Worm (Caenorhabditis elegans) whole organism, L4 larva: ENCODE results near the gene C09F12.2.
A peak's percentile ranks its signal among the peaks of the same experiment; 100 is the strongest.

Experiments used
- D1046.2 ChIP-seq: fragments of 200-800 bp; sonication (Bioruptor generic); IDR thresholded peaks from 2 replicates; pipeline ENCODE4 v1.3.6; 2022; ENCODE audit warnings: missing genetic modification characterization, missing compliant biosample characterization
- T20F7.1 ChIP-seq: fragments of 200-800 bp; sonication (Bioruptor generic); optimal IDR thresholded peaks from 2 replicates; lab custom pipeline; 2018; ENCODE audit warnings: mild to moderate bottlenecking, missing genetic modification characterization, missing compliant biosample characterization
- Y48G9A.11 ChIP-seq: fragments of 200-800 bp; sonication (Bioruptor generic); IDR thresholded peaks from 2 replicates; pipeline ENCODE4 v1.3.6; 2022; ENCODE audit warnings: missing genetic modification reagents, missing genetic modification characterization, missing compliant biosample characterization
- ZK337.2 ChIP-seq: fragments of 200-800 bp; sonication (Bioruptor generic); IDR thresholded peaks from 2 replicates; pipeline ENCODE4 v1.3.6; 2022; ENCODE audit warnings: missing genetic modification reagents, missing genetic modification characterization, missing compliant biosample characterization
- ZK546.5 ChIP-seq, 2 experiments: sonication (generic microtip); optimal IDR thresholded peaks; 2 replicates each; lab custom pipeline; 2017; ENCODE audit warnings: missing biosample characterization in 2 of 2, missing genetic modification characterization in 2 of 2
- aha-1 ChIP-seq: fragments of 150-350 bp; peaks from one replicate; lab custom pipeline; 2014; ENCODE audit warnings: missing biosample characterization, missing genetic modification characterization
- arid-1 ChIP-seq: fragments of 200-800 bp; sonication (Bioruptor generic); conservative IDR thresholded peaks from 2 replicates; pipeline ENCODE4 v1.3.6; 2022; ENCODE audit warnings: missing genetic modification reagents, missing genetic modification characterization, missing compliant biosample characterization
- ceh-20 ChIP-seq: fragments of 200-800 bp; sonication (Bioruptor generic); IDR thresholded peaks from 2 replicates; pipeline ENCODE4 v1.3.6; 2022; ENCODE audit warnings: missing genetic modification reagents, missing genetic modification characterization, missing compliant biosample characterization
- ceh-28 ChIP-seq: fragments of 150-350 bp; optimal IDR thresholded peaks from 2 replicates; lab custom pipeline; 2014; ENCODE audit warnings: missing biosample characterization, missing genetic modification reagents, missing genetic modification characterization
- ceh-44 ChIP-seq: fragments of 200-800 bp; sonication (Bioruptor generic); IDR thresholded peaks from 2 replicates; pipeline ENCODE4 v1.3.6; 2022; ENCODE audit warnings: missing genetic modification reagents, missing genetic modification characterization, missing compliant biosample characterization
- ces-1 ChIP-seq: fragments of 150-350 bp; sonication (generic microtip); optimal IDR thresholded peaks from 4 replicates; lab custom pipeline; 2014; ENCODE audit warnings: missing biosample characterization, missing genetic modification reagents, missing genetic modification characterization
- ctbp-1 ChIP-seq: fragments of 200-800 bp; sonication (Bioruptor generic); IDR thresholded peaks from 2 replicates; pipeline ENCODE4 v1.3.6; 2022; ENCODE audit warnings: missing genetic modification reagents, missing genetic modification characterization, missing compliant biosample characterization
- daf-12 ChIP-seq: fragments of 150-350 bp; optimal IDR thresholded peaks from 2 replicates; lab custom pipeline; 2014; ENCODE audit warnings: missing biosample characterization, missing genetic modification reagents, missing genetic modification characterization
- daf-16 ChIP-seq, 3 experiments: sonication (generic microtip); optimal IDR thresholded peaks; 2 replicates each; lab custom pipeline; 2016 to 2017; ENCODE audit warnings: missing genetic modification characterization in 3 of 3, missing genetic modification reagents in 3 of 3, mild to moderate bottlenecking in 2 of 3, missing compliant biosample characterization in 2 of 3, missing biosample characterization in 1 of 3, moderate library complexity in 1 of 3
- dmd-6 ChIP-seq: fragments of 200-800 bp; sonication (Bioruptor generic); IDR thresholded peaks from 2 replicates; pipeline ENCODE4 v1.3.6; 2022; ENCODE audit warnings: missing genetic modification reagents, missing genetic modification characterization, missing compliant biosample characterization
- dmd-8 ChIP-seq: fragments of 200-800 bp; sonication (Bioruptor generic); IDR thresholded peaks from 2 replicates; pipeline ENCODE4 v1.3.6; 2022; ENCODE audit warnings: missing genetic modification characterization, missing compliant biosample characterization
- dmd-9 ChIP-seq: fragments of 200-800 bp; sonication (Bioruptor generic); IDR thresholded peaks from 2 replicates; pipeline ENCODE4 v1.3.6; 2022; ENCODE audit warnings: missing genetic modification reagents, missing genetic modification characterization, missing compliant biosample characterization
- dpl-1 ChIP-seq: fragments of 150-350 bp; optimal IDR thresholded peaks from 2 replicates; lab custom pipeline; 2014; ENCODE audit warnings: missing biosample characterization, missing genetic modification reagents, missing genetic modification characterization
- dve-1 ChIP-seq: sonication (generic microtip); optimal IDR thresholded peaks from 2 replicates; lab custom pipeline; 2017; ENCODE audit warnings: antibody characterized with exemption, mild to moderate bottlenecking, missing genetic modification characterization, missing compliant biosample characterization; ENCODE audit not compliant: insufficient read depth
- egl-27 ChIP-seq: sonication (generic microtip); optimal IDR thresholded peaks from 3 replicates; lab custom pipeline; 2017; ENCODE audit warnings: missing biosample characterization, missing genetic modification reagents, missing genetic modification characterization
- fos-1 ChIP-seq: fragments of 150-350 bp; optimal IDR thresholded peaks from 2 replicates; lab custom pipeline; 2014; ENCODE audit warnings: missing biosample characterization, missing genetic modification characterization
- hif-1 ChIP-seq, 2 experiments: sonication (generic microtip); optimal IDR thresholded peaks; 2 replicates each; lab custom pipeline; 2016 to 2017; ENCODE audit warnings: missing compliant biosample characterization in 2 of 2, missing genetic modification characterization in 2 of 2, missing genetic modification reagents in 2 of 2, missing genotype in 2 of 2, mild to moderate bottlenecking in 1 of 2
- hlh-11 ChIP-seq: fragments of 200-800 bp; sonication (Bioruptor generic); optimal IDR thresholded peaks from 2 replicates; lab custom pipeline; 2018; ENCODE audit warnings: mild to moderate bottlenecking, missing genetic modification characterization, missing compliant biosample characterization
- hlh-30 ChIP-seq: sonication (generic microtip); optimal IDR thresholded peaks from 2 replicates; lab custom pipeline; 2017; ENCODE audit warnings: antibody characterized with exemption, mild to moderate bottlenecking, missing genetic modification characterization, missing compliant biosample characterization; ENCODE audit not compliant: insufficient read depth
- jun-1 ChIP-seq: fragments of 150-350 bp; optimal IDR thresholded peaks from 2 replicates; lab custom pipeline; 2014; ENCODE audit warnings: missing biosample characterization, missing genetic modification reagents, missing genetic modification characterization
- lin-1 ChIP-seq: fragments of 200-800 bp; sonication (Bioruptor generic); IDR thresholded peaks from 2 replicates; pipeline ENCODE4 v1.3.6; 2022; ENCODE audit warnings: missing genetic modification reagents, missing genetic modification characterization, missing compliant biosample characterization
- lin-15B ChIP-seq: fragments of 150-350 bp; sonication (generic microtip); optimal IDR thresholded peaks from 3 replicates; lab custom pipeline; 2014; ENCODE audit warnings: missing biosample characterization, missing genetic modification characterization
- lir-3 ChIP-seq: sonication (generic microtip); optimal IDR thresholded peaks from 2 replicates; lab custom pipeline; 2016; ENCODE audit warnings: mild to moderate bottlenecking, missing genetic modification characterization, missing compliant biosample characterization
- madf-5 ChIP-seq, 2 experiments: fragments of 200-800 bp; sonication (Bioruptor generic); IDR thresholded peaks; 2 replicates each; pipeline ENCODE4 v1.3.6; 2022; ENCODE audit warnings: missing compliant biosample characterization in 2 of 2, missing genetic modification characterization in 2 of 2
- mep-1 ChIP-seq: fragments of 150-350 bp; sonication (generic microtip); optimal IDR thresholded peaks from 3 replicates; lab custom pipeline; 2014; ENCODE audit warnings: missing biosample characterization, missing genetic modification characterization
- mes-2 ChIP-seq: sonication (generic microtip); optimal IDR thresholded peaks from 2 replicates; lab custom pipeline; 2016; ENCODE audit warnings: missing genotype, mild to moderate bottlenecking, missing genetic modification characterization, missing compliant biosample characterization; ENCODE audit not compliant: poor library complexity, severe bottlenecking
- mxl-2 ChIP-seq: fragments of 200-800 bp; sonication (Bioruptor generic); conservative IDR thresholded peaks from 2 replicates; pipeline ENCODE4 v1.3.6; 2022; ENCODE audit warnings: missing genetic modification reagents, missing genetic modification characterization, missing compliant biosample characterization
- nhr-111 ChIP-seq: fragments of 200-800 bp; sonication (Bioruptor generic); optimal IDR thresholded peaks from 2 replicates; lab custom pipeline; 2018; ENCODE audit warnings: mild to moderate bottlenecking, missing genetic modification characterization, missing compliant biosample characterization
- nhr-25 ChIP-seq: sonication (generic microtip); optimal IDR thresholded peaks from 2 replicates; lab custom pipeline; 2017; ENCODE audit warnings: missing genetic modification characterization, mild to moderate bottlenecking, missing compliant biosample characterization, antibody characterized with exemption, moderate library complexity, borderline replicate concordance; ENCODE audit not compliant: insufficient read depth
- nhr-28 ChIP-seq: fragments of 150-350 bp; optimal IDR thresholded peaks from 2 replicates; lab custom pipeline; 2014; ENCODE audit warnings: missing biosample characterization, missing genetic modification characterization
- nhr-42 ChIP-seq: fragments of 200-800 bp; sonication (Bioruptor generic); IDR thresholded peaks from 2 replicates; pipeline ENCODE4 v1.3.6; 2022; ENCODE audit warnings: missing genetic modification characterization, missing compliant biosample characterization
- nhr-48 ChIP-seq: sonication (generic microtip); optimal IDR thresholded peaks from 2 replicates; lab custom pipeline; 2016; ENCODE audit warnings: mild to moderate bottlenecking, missing genetic modification characterization, missing compliant biosample characterization
- nhr-77 ChIP-seq: fragments of 150-350 bp; optimal IDR thresholded peaks from 2 replicates; lab custom pipeline; 2014; ENCODE audit warnings: missing biosample characterization, missing genetic modification characterization
- pha-4 ChIP-seq, 2 experiments: fragments of 150-350 bp in 1 of 2; fragments of 200-800 bp in 1 of 2; sonication (Bioruptor generic) in 1 of 2; IDR thresholded peaks in 1 of 2; optimal IDR thresholded peaks in 1 of 2; 2 replicates each; pipeline versions ENCODE4 v1.3.6 to Lab custom; 2014 to 2022; ENCODE audit warnings: missing genetic modification characterization in 2 of 2, missing genetic modification reagents in 2 of 2, missing biosample characterization in 1 of 2, missing compliant biosample characterization in 1 of 2
- php-3 ChIP-seq: fragments of 200-800 bp; sonication (Bioruptor generic); IDR thresholded peaks from 2 replicates; pipeline ENCODE4 v1.3.6; 2022; ENCODE audit warnings: missing genetic modification reagents, missing genetic modification characterization, missing compliant biosample characterization
- pqm-1 ChIP-seq: sonication (generic microtip); optimal IDR thresholded peaks from 2 replicates; lab custom pipeline; 2017; ENCODE audit warnings: missing biosample characterization, missing genetic modification characterization
- saeg-2 ChIP-seq: fragments of 200-800 bp; sonication (Bioruptor generic); IDR thresholded peaks from 2 replicates; pipeline ENCODE4 v1.3.6; 2022; ENCODE audit warnings: missing genetic modification reagents, missing genetic modification characterization, missing compliant biosample characterization
- set-16 ChIP-seq: fragments of 200-800 bp; sonication (Bioruptor generic); IDR thresholded peaks from 2 replicates; pipeline ENCODE4 v1.3.6; 2022; ENCODE audit warnings: missing genetic modification reagents, missing genetic modification characterization, missing compliant biosample characterization
- tag-97 ChIP-seq: fragments of 200-800 bp; sonication (Bioruptor generic); IDR thresholded peaks from 2 replicates; pipeline ENCODE4 v1.3.6; 2022; ENCODE audit warnings: missing genetic modification characterization, missing compliant biosample characterization
- tra-1 ChIP-seq: fragments of 200-800 bp; sonication (Bioruptor generic); IDR thresholded peaks from 2 replicates; pipeline ENCODE4 v1.3.6; 2022; ENCODE audit warnings: missing genetic modification reagents, missing genetic modification characterization, missing compliant biosample characterization
- unc-39 ChIP-seq: sonication (generic microtip); optimal IDR thresholded peaks from 2 replicates; lab custom pipeline; 2017; ENCODE audit warnings: missing biosample characterization, missing genetic modification characterization
- zag-1 ChIP-seq: fragments of 150-350 bp; optimal IDR thresholded peaks from 2 replicates; lab custom pipeline; 2014; ENCODE audit warnings: missing biosample characterization, missing genetic modification characterization
- ztf-7 ChIP-seq: fragments of 150-350 bp; optimal IDR thresholded peaks from 2 replicates; lab custom pipeline; 2014; ENCODE audit warnings: missing biosample characterization, missing genetic modification characterization

The C09F12.2 gene

ce11 chrX:11047183-11047582 lies 6.5 kb upstream of the C09F12.2 start, which contains the start of gene clc-1:
clc-1 (plus strand) TSS chrX:11047446.
- TF ChIP-seq Y48G9A.11 (GFP tag; lab: Robert Waterston, UW) (no peak), lir-3 (tag; lab: Kevin White, UChicago) (no peak), aha-1 (tag; lab: Kevin White, UChicago) (no peak), pqm-1 (tag; lab: Kevin White, UChicago) (peak; percentile 97), saeg-2 (no peak), php-3 (GFP tag; lab: Robert Waterston, UW) (peak; percentile 57), nhr-77 (tag; lab: Kevin White, UChicago) (peak; percentile 46), ceh-28 (no peak), lin-15B (no peak), T20F7.1 (GFP tag; lab: Kevin White, UChicago) (peak; percentile 29), daf-16 (GFP tag; optimal IDR thresholded peaks at IDR 0.05; lab: Kevin White, UChicago) (peak in 1 of 2 experiments; percentile 37), daf-16 (tag; optimal IDR thresholded peaks at IDR 0.05; lab: Kevin White, UChicago) (peak; percentile 87), arid-1 (no peak), nhr-25 (no peak), mep-1 (tag; lab: Kevin White, UChicago) (peak; percentile 12), nhr-28 (peak; percentile 82), hlh-30 (tag; lab: Kevin White, UChicago) (peak; percentile 1), lin-1 (peak; percentile 51; the same call in 1 of the 2 replicates), dve-1 (tag; lab: Kevin White, UChicago) (peak; percentile 79), hif-1 (tag; optimal IDR thresholded peaks at IDR 0.05; lab: Kevin White, UChicago) (peak in 1 of 2 experiments; percentile 40), nhr-48 (peak; percentile 15), egl-27 (tag; lab: Kevin White, UChicago) (no peak), hlh-11 (tag; lab: Kevin White, UChicago) (peak; percentile 85), tra-1 (GFP tag; lab: Robert Waterston, UW) (peak; percentile 73; the same call in 1 of the 2 replicates), ceh-20 (GFP tag; lab: Robert Waterston, UW) (peak; percentile 21; the same call in 1 of the 2 replicates), daf-12 (tag; lab: Kevin White, UChicago) (no peak), ces-1 (no peak), dmd-6 (peak; percentile 93), fos-1 (tag; lab: Kevin White, UChicago) (peak; percentile 27)

DNA sequence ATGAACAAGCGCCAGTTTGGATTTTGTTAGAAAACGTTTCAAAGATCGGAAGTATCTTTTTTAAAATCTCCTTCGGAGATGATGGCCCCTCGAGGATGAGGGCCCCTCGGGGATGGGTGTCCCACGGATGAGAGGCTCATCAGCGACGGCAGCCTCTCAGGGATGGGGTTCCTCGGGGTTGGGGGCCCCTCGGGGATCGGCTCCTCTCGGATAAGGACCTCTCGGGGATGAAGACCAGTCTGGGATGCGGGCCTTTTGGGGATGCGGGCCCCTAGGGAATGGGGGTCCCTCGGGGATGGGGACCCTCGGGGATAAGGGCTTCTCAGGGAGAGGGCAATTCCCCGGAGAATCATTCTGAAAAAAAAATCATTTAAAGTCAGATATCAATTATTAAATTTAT lies 3.4 kb upstream of the C09F12.2 start:
- TF ChIP-seq mxl-2 (GFP tag; lab: Robert Waterston, UW) (no peak), aha-1 (tag; lab: Kevin White, UChicago) (peak; percentile 57), D1046.2 (GFP tag; lab: Robert Waterston, UW) (0 out of 2 replicates have a peak, but pooled peaks have one; percentile 12), unc-39 (tag; lab: Kevin White, UChicago) (no peak), set-16 (GFP tag; lab: Robert Waterston, UW) (peak; percentile 98), dmd-9 (no peak), jun-1 (tag; lab: Kevin White, UChicago) (no peak), egl-27 (tag; lab: Kevin White, UChicago) (no peak), nhr-42 (GFP tag; lab: Robert Waterston, UW) (no peak), nhr-111 (GFP tag; lab: Kevin White, UChicago) (no peak), mes-2 (tag; lab: Kevin White, UChicago) (no peak), ZK546.5 (tag; optimal IDR thresholded peaks at IDR 0.05; lab: Kevin White, UChicago) (no peak), ztf-7 (tag; lab: Kevin White, UChicago) (no peak), dmd-8 (GFP tag; lab: Robert Waterston, UW) (no peak), zag-1 (tag; lab: Kevin White, UChicago) (no peak), tag-97 (peak; percentile 61; the same call in 1 of the 2 replicates), madf-5 (GFP tag; IDR thresholded peaks at IDR 0.05; lab: Robert Waterston, UW) (no peak), ceh-44 (GFP tag; lab: Robert Waterston, UW) (no peak), ctbp-1 (no peak), pha-4 (GFP tag; IDR thresholded peaks at IDR 0.05; lab: Robert Waterston, UW) (no peak; the same call in 1 of the 2 replicates), pha-4 (tag; optimal IDR thresholded peaks at IDR 0.05; lab: Kevin White, UChicago) (no peak), ZK337.2 (GFP tag; lab: Robert Waterston, UW) (no peak), dpl-1 (GFP tag; lab: Kevin White, UChicago) (no peak)
